Worm (Caenorhabditis elegans) whole organism, L2 larva: ENCODE measurements around the gene pnn-1.

Source experiments
- C34F6.9 ChIP-seq: fragments of 150-350 bp; optimal IDR thresholded peaks from 2 replicates; lab custom pipeline; 2014; ENCODE audit warnings: missing biosample characterization, missing genetic modification characterization
- F13H6.1 ChIP-seq: sonication (generic microtip); optimal IDR thresholded peaks from 2 replicates; lab custom pipeline; 2016; ENCODE audit warnings: missing genetic modification characterization, missing compliant biosample characterization
- R02D3.7 ChIP-seq: fragments of 150-350 bp; optimal IDR thresholded peaks from 2 replicates; lab custom pipeline; 2014; ENCODE audit warnings: missing biosample characterization, missing genetic modification characterization
- Y55F3AM.14 ChIP-seq: fragments of 200-800 bp; sonication (Bioruptor generic); optimal IDR thresholded peaks from 2 replicates; lab custom pipeline; 2018; ENCODE audit warnings: mild to moderate bottlenecking, missing genetic modification characterization, missing compliant biosample characterization
- alr-1 ChIP-seq: fragments of 150-350 bp; optimal IDR thresholded peaks from 2 replicates; lab custom pipeline; 2014; ENCODE audit warnings: missing biosample characterization, missing genetic modification characterization
- aly-2 ChIP-seq: fragments of 150-350 bp; optimal IDR thresholded peaks from 2 replicates; lab custom pipeline; 2014; ENCODE audit warnings: missing biosample characterization, missing genetic modification characterization
- ama-1 ChIP-seq: fragments of 150-350 bp; optimal IDR thresholded peaks from 2 replicates; lab custom pipeline; 2018; ENCODE audit warnings: inconsistent platforms
- blmp-1 ChIP-seq: sonication (generic microtip); optimal IDR thresholded peaks from 2 replicates; lab custom pipeline; 2017; ENCODE audit warnings: missing genetic modification characterization, mild to moderate bottlenecking, missing compliant biosample characterization, antibody characterized with exemption, moderate library complexity; ENCODE audit not compliant: insufficient read depth
- ceh-16 ChIP-seq: fragments of 150-350 bp; optimal IDR thresholded peaks from 2 replicates; lab custom pipeline; 2014; ENCODE audit warnings: missing biosample characterization, missing genetic modification characterization
- ceh-82 ChIP-seq: fragments of 150-350 bp; optimal IDR thresholded peaks from 2 replicates; lab custom pipeline; 2014; ENCODE audit warnings: missing biosample characterization, missing genetic modification characterization
- crh-2 ChIP-seq: sonication (generic microtip); optimal IDR thresholded peaks from 2 replicates; lab custom pipeline; 2017; ENCODE audit warnings: missing biosample characterization, missing genetic modification characterization
- dmd-4 ChIP-seq: sonication (generic microtip); optimal IDR thresholded peaks from 2 replicates; lab custom pipeline; 2017; ENCODE audit warnings: missing biosample characterization, missing genetic modification characterization
- egl-27 ChIP-seq: sonication (generic microtip); optimal IDR thresholded peaks from 3 replicates; lab custom pipeline; 2017; ENCODE audit warnings: missing biosample characterization, missing genetic modification reagents, missing genetic modification characterization
- elt-3 ChIP-seq: sonication (generic microtip); optimal IDR thresholded peaks from 2 replicates; lab custom pipeline; 2017; ENCODE audit warnings: missing biosample characterization, missing genetic modification characterization
- fos-1 ChIP-seq: fragments of 150-350 bp; optimal IDR thresholded peaks from 2 replicates; lab custom pipeline; 2014; ENCODE audit warnings: missing biosample characterization, missing genetic modification characterization
- lin-11 ChIP-seq: fragments of 150-350 bp; sonication (generic microtip); optimal IDR thresholded peaks from 2 replicates; lab custom pipeline; 2014; ENCODE audit warnings: missing biosample characterization, missing genetic modification characterization, inconsistent platforms, mixed read lengths
- lin-13 ChIP-seq: fragments of 150-350 bp; optimal IDR thresholded peaks from 2 replicates; lab custom pipeline; 2014; ENCODE audit warnings: missing biosample characterization, missing genetic modification reagents, missing genetic modification characterization
- lin-39 ChIP-seq: fragments of 150-350 bp; optimal IDR thresholded peaks from 2 replicates; lab custom pipeline; 2014; ENCODE audit warnings: missing biosample characterization, missing genetic modification reagents, missing genetic modification characterization
- lsy-2 ChIP-seq, 2 experiments: fragments of 150-350 bp in 1 of 2; sonication (generic microtip) in 1 of 2; optimal IDR thresholded peaks; 2 replicates each; lab custom pipeline; 2014 to 2017; ENCODE audit warnings: missing biosample characterization in 2 of 2, missing genetic modification characterization in 2 of 2
- mab-5 ChIP-seq: fragments of 150-350 bp; optimal IDR thresholded peaks from 2 replicates; lab custom pipeline; 2014; ENCODE audit warnings: missing biosample characterization, missing genetic modification characterization
- mdl-1 ChIP-seq, 2 experiments: fragments of 150-350 bp in 1 of 2; sonication (generic microtip) in 1 of 2; optimal IDR thresholded peaks; 2 replicates each; lab custom pipeline; 2017; ENCODE audit warnings: missing biosample characterization in 2 of 2, missing genetic modification characterization in 2 of 2
- nhr-129 ChIP-seq: fragments of 150-350 bp; optimal IDR thresholded peaks from 2 replicates; lab custom pipeline; 2014; ENCODE audit warnings: missing biosample characterization, missing genetic modification characterization
- nhr-21 ChIP-seq: fragments of 150-350 bp; optimal IDR thresholded peaks from 2 replicates; lab custom pipeline; 2014; ENCODE audit warnings: missing biosample characterization, missing genetic modification characterization
- nhr-25 ChIP-seq: fragments of 150-350 bp; sonication (generic microtip); optimal IDR thresholded peaks from 3 replicates; lab custom pipeline; 2014; ENCODE audit warnings: missing biosample characterization, missing genetic modification characterization
- nhr-6 ChIP-seq: fragments of 150-350 bp; optimal IDR thresholded peaks from 2 replicates; lab custom pipeline; 2014; ENCODE audit warnings: missing biosample characterization, missing genetic modification characterization
- sem-4 ChIP-seq: fragments of 150-350 bp; optimal IDR thresholded peaks from 2 replicates; lab custom pipeline; 2014; ENCODE audit warnings: missing biosample characterization, missing genetic modification reagents, missing genetic modification characterization
- sma-3 ChIP-seq: sonication (generic microtip); optimal IDR thresholded peaks from 2 replicates; lab custom pipeline; 2016; ENCODE audit warnings: missing genetic modification reagents, missing genetic modification characterization, missing compliant biosample characterization
- sma-9 ChIP-seq, 2 experiments: fragments of 150-350 bp in 1 of 2; sonication (generic microtip) in 1 of 2; optimal IDR thresholded peaks; 2 replicates each; lab custom pipeline; 2014 to 2016; ENCODE audit warnings: missing genetic modification characterization in 2 of 2, mild to moderate bottlenecking in 1 of 2, missing biosample characterization in 1 of 2, missing compliant biosample characterization in 1 of 2, missing genetic modification reagents in 1 of 2, moderate library complexity in 1 of 2
- unc-55 ChIP-seq: fragments of 150-350 bp; sonication (generic microtip); optimal IDR thresholded peaks from 3 replicates; lab custom pipeline; 2014; ENCODE audit warnings: missing biosample characterization, missing genetic modification reagents, missing genetic modification characterization
- unc-62 ChIP-seq: fragments of 150-350 bp; optimal IDR thresholded peaks from 2 replicates; lab custom pipeline; 2014; ENCODE audit warnings: missing biosample characterization, missing genetic modification reagents, missing genetic modification characterization
- zag-1 ChIP-seq: fragments of 150-350 bp; optimal IDR thresholded peaks from 2 replicates; lab custom pipeline; 2014; ENCODE audit warnings: missing biosample characterization, missing genetic modification characterization
- ztf-1 ChIP-seq: fragments of 200-800 bp; sonication (Bioruptor generic); conservative IDR thresholded peaks from 2 replicates; pipeline ENCODE4 v1.3.6; 2022; ENCODE audit warnings: missing genetic modification characterization, missing compliant biosample characterization
- ztf-11 ChIP-seq: sonication (generic microtip); optimal IDR thresholded peaks from 2 replicates; lab custom pipeline; 2017; ENCODE audit warnings: missing biosample characterization, missing genetic modification characterization
- ztf-4 ChIP-seq: fragments of 150-350 bp; optimal IDR thresholded peaks from 2 replicates; lab custom pipeline; 2014; ENCODE audit warnings: missing biosample characterization, missing genetic modification characterization

The pnn-1 gene

ce11 chrV:12954261-12954660 lies 16.6 kb upstream of the pnn-1 start:
- TF ChIP-seq zag-1 (tag; lab: Kevin White, UChicago) = no peak
- no peak for TF ChIP-seq mdl-1 (tag; optimal IDR thresholded peaks at IDR 0.05; lab: Kevin White, UChicago)
- TF ChIP-seq nhr-21 (tag; lab: Kevin White, UChicago) = no peak
- TF ChIP-seq blmp-1 = no peak
- TF ChIP-seq unc-55 (GFP tag; lab: Kevin White, UChicago) = no peak
- no peak for TF ChIP-seq C34F6.9 (tag; lab: Kevin White, UChicago)
- no peak for TF ChIP-seq F13H6.1 (tag; lab: Kevin White, UChicago)

ce11 chrV:12961085-12961560 lies 9.8 kb upstream of the pnn-1 start, which contains the start of gene mpst-7:
Gene mpst-7, minus strand, starts transcription at chrV:12961135.
- TF ChIP-seq lin-39 = no peak
- peak; percentile 20 for TF ChIP-seq nhr-25 (tag; lab: Kevin White, UChicago)
- no peak for TF ChIP-seq dmd-4 (tag; lab: Kevin White, UChicago)
- TF ChIP-seq ztf-11 (tag; lab: Kevin White, UChicago) = no peak
- no peak for TF ChIP-seq sma-9 (GFP tag; optimal IDR thresholded peaks at IDR 0.05; lab: Kevin White, UChicago)
- no peak for TF ChIP-seq sma-9 (tag; optimal IDR thresholded peaks at IDR 0.05; lab: Kevin White, UChicago)
- TF ChIP-seq egl-27 (tag; lab: Kevin White, UChicago) = no peak
- TF ChIP-seq fos-1 = peak; percentile 35

ce11 chrV:12963192-12963591 lies 7.7 kb upstream of the pnn-1 start, which contains the start of gene hrg-9:
Gene hrg-9, minus strand, starts transcription at chrV:12963343.
- TF ChIP-seq ztf-4 (no peak), lin-11 (no peak), unc-55 (GFP tag; lab: Kevin White, UChicago) (no peak), unc-62 (GFP tag; lab: Kevin White, UChicago) (no peak), crh-2 (tag; lab: Kevin White, UChicago) (peak; percentile 3), lin-39 (no peak), dmd-4 (tag; lab: Kevin White, UChicago) (no peak), nhr-129 (tag; lab: Kevin White, UChicago) (peak; percentile 96), lsy-2 (tag; optimal IDR thresholded peaks at IDR 0.05; lab: Kevin White, UChicago) (peak in 1 of 2 experiments; percentile 33), fos-1 (peak; percentile 6), nhr-25 (tag; lab: Kevin White, UChicago) (peak; percentile 34), zag-1 (tag; lab: Kevin White, UChicago) (no peak), sem-4 (no peak)

- TF ChIP-seq egl-27 (tag; lab: Kevin White, UChicago) (no peak), ztf-1 (GFP tag; lab: Robert Waterston, UW) (no peak), elt-3 (tag; lab: Kevin White, UChicago) (no peak), R02D3.7 (no peak), alr-1 (tag; lab: Kevin White, UChicago) (no peak), ama-1 (lab: Kevin White, UChicago) (no peak), lin-39 (no peak), nhr-21 (tag; lab: Kevin White, UChicago) (no peak), fos-1 (no peak), ztf-11 (tag; lab: Kevin White, UChicago) (no peak), unc-55 (GFP tag; lab: Kevin White, UChicago) (no peak), ceh-82 (no peak), ceh-16 (no peak), nhr-25 (tag; lab: Kevin White, UChicago) (no peak), sma-9 (GFP tag; optimal IDR thresholded peaks at IDR 0.05; lab: Kevin White, UChicago) (no peak), sma-9 (tag; optimal IDR thresholded peaks at IDR 0.05; lab: Kevin White, UChicago) (no peak)
Observed at ce11 chrV:12964076-12964475, 6.8 kb upstream of the pnn-1 start, which contains the start of gene srd-35. Gene srd-35, plus strand, starts transcription at chrV:12964376.

- TF ChIP-seq nhr-6 (tag; lab: Kevin White, UChicago) (no peak), unc-55 (GFP tag; lab: Kevin White, UChicago) (no peak), lin-13 (GFP tag; lab: Kevin White, UChicago) (no peak), unc-62 (GFP tag; lab: Kevin White, UChicago) (no peak), lsy-2 (tag; optimal IDR thresholded peaks at IDR 0.05; lab: Kevin White, UChicago) (no peak), C34F6.9 (tag; lab: Kevin White, UChicago) (no peak), sma-9 (GFP tag; optimal IDR thresholded peaks at IDR 0.05; lab: Kevin White, UChicago) (no peak), sma-9 (tag; optimal IDR thresholded peaks at IDR 0.05; lab: Kevin White, UChicago) (no peak), dmd-4 (tag; lab: Kevin White, UChicago) (no peak), ztf-11 (tag; lab: Kevin White, UChicago) (no peak), ztf-1 (GFP tag; lab: Robert Waterston, UW) (no peak), aly-2 (tag; lab: Kevin White, UChicago) (no peak), alr-1 (tag; lab: Kevin White, UChicago) (no peak), sma-3 (GFP tag; lab: Kevin White, UChicago) (no peak), Y55F3AM.14 (GFP tag; lab: Kevin White, UChicago) (no peak), ama-1 (lab: Kevin White, UChicago) (no peak), nhr-21 (tag; lab: Kevin White, UChicago) (no peak), egl-27 (tag; lab: Kevin White, UChicago) (no peak), mdl-1 (tag; optimal IDR thresholded peaks at IDR 0.05; lab: Kevin White, UChicago) (no peak), mab-5 (tag; lab: Kevin White, UChicago) (no peak), ceh-16 (no peak)
Observed at ce11 chrV:12967110-12967509, 3.8 kb upstream of the pnn-1 start, which contains the start of gene R186.3. Gene R186.3, minus strand, starts transcription at chrV:12967210.
